Fruit fly (Drosophila melanogaster) whole organism, embryonic: ENCODE data around the gene Prim1.
A peak's percentile ranks its signal among the peaks of the same experiment; 100 is the strongest.

Source experiments
- BEAF-32 ChIP-seq: fragments of 200-800 bp; sonication (Bioruptor generic); optimal IDR thresholded peaks from 3 replicates; lab custom pipeline; 2017; ENCODE audit warnings: missing biosample characterization, missing genetic modification characterization, mild to moderate bottlenecking, moderate library complexity, missing genetic modification reagents
- CG10654 ChIP-seq: fragments of 200-800 bp; sonication (Bioruptor generic); optimal IDR thresholded peaks from 2 replicates; lab custom pipeline; 2016; ENCODE audit warnings: missing biosample characterization, missing genetic modification characterization
- CG11085 ChIP-seq: fragments of 200-800 bp; sonication (Bioruptor generic); IDR thresholded peaks from 2 replicates; pipeline ENCODE4 v1.3.6; 2022; ENCODE audit warnings: missing biosample characterization, missing genetic modification characterization
- CG11504 ChIP-seq: fragments of 200-800 bp; sonication (Bioruptor generic); optimal IDR thresholded peaks from 3 replicates; lab custom pipeline; 2019; ENCODE audit warnings: missing biosample characterization, mild to moderate bottlenecking, missing genetic modification characterization, moderate library complexity
- CG11723 ChIP-seq: fragments of 200-800 bp; sonication (Bioruptor generic); optimal IDR thresholded peaks from 2 replicates; lab custom pipeline; 2017; ENCODE audit warnings: missing biosample characterization, mild to moderate bottlenecking, missing genetic modification characterization
- CG12942 ChIP-seq: fragments of 200-800 bp; sonication (Bioruptor generic); optimal IDR thresholded peaks from 3 replicates; lab custom pipeline; 2016; ENCODE audit warnings: missing biosample characterization, missing genetic modification characterization
- CG13424 ChIP-seq: fragments of 200-800 bp; sonication (Bioruptor generic); optimal IDR thresholded peaks from 2 replicates; lab custom pipeline; 2019; ENCODE audit warnings: missing biosample characterization, mild to moderate bottlenecking, missing genetic modification characterization, moderate library complexity
- CG15514 ChIP-seq: fragments of 200-800 bp; sonication (Bioruptor generic); optimal IDR thresholded peaks from 3 replicates; lab custom pipeline; 2017; ENCODE audit warnings: missing biosample characterization, missing genetic modification characterization, mild to moderate bottlenecking, moderate library complexity, missing genetic modification reagents
- CG1603 ChIP-seq: fragments of 200-800 bp; sonication (Bioruptor generic); optimal IDR thresholded peaks from 2 replicates; lab custom pipeline; 2019; ENCODE audit warnings: missing biosample characterization, mild to moderate bottlenecking, missing genetic modification characterization, moderate library complexity
- CG16779 ChIP-seq: fragments of 200-800 bp; sonication (Bioruptor generic); IDR thresholded peaks from 2 replicates; pipeline ENCODE4 v1.3.6; 2022; ENCODE audit warnings: missing biosample characterization, missing genetic modification characterization
- CG16813 ChIP-seq: fragments of 200-800 bp; sonication (Bioruptor generic); IDR thresholded peaks from 3 replicates; pipeline ENCODE4 v1.3.6; 2022; ENCODE audit warnings: missing biosample characterization, missing genetic modification characterization; ENCODE audit not compliant: partially characterized antibody
- CG17385 ChIP-seq: fragments of 200-800 bp; sonication (Bioruptor generic); optimal IDR thresholded peaks from 3 replicates; lab custom pipeline; 2018; ENCODE audit warnings: missing biosample characterization, mild to moderate bottlenecking, missing genetic modification characterization
- CG17568 ChIP-seq: fragments of 200-800 bp; sonication (Bioruptor generic); optimal IDR thresholded peaks from 2 replicates; lab custom pipeline; 2018; ENCODE audit warnings: missing biosample characterization, mild to moderate bottlenecking, missing genetic modification characterization, moderate library complexity
- CG17802 ChIP-seq: fragments of 200-800 bp; sonication (Bioruptor generic); optimal IDR thresholded peaks from 2 replicates; lab custom pipeline; 2018; ENCODE audit warnings: missing biosample characterization, mild to moderate bottlenecking, missing genetic modification characterization, moderate library complexity
- CG2199 ChIP-seq: fragments of 200-800 bp; sonication (Bioruptor generic); IDR thresholded peaks from 3 replicates; pipeline ENCODE4 v1.3.6; 2022; ENCODE audit warnings: missing biosample characterization, missing genetic modification characterization
- CG30020 ChIP-seq: fragments of 200-800 bp; optimal IDR thresholded peaks from 2 replicates; lab custom pipeline; 2019; ENCODE audit warnings: missing biosample characterization, mild to moderate bottlenecking, missing genetic modification characterization, moderate library complexity
- CG31441 ChIP-seq: fragments of 200-800 bp; sonication (Bioruptor generic); IDR thresholded peaks from 2 replicates; pipeline ENCODE4 v1.3.6; 2022; ENCODE audit warnings: missing biosample characterization, missing genetic modification characterization
- CG32772 ChIP-seq: fragments of 200-800 bp; sonication (Bioruptor generic); IDR thresholded peaks from 2 replicates; pipeline ENCODE4 v1.3.6; 2022; ENCODE audit warnings: missing biosample characterization, missing genetic modification characterization
- CG34224 ChIP-seq: fragments of 200-800 bp; sonication (Bioruptor generic); IDR thresholded peaks from 3 replicates; pipeline ENCODE4 v1.3.6; 2022; ENCODE audit warnings: missing biosample characterization, missing genetic modification characterization; ENCODE audit not compliant: partially characterized antibody
- CG4360 ChIP-seq: fragments of 200-800 bp; sonication (Bioruptor generic); IDR thresholded peaks from 2 replicates; pipeline ENCODE4 v1.3.6; 2022; ENCODE audit warnings: missing biosample characterization, missing genetic modification characterization
- CG6254 ChIP-seq: fragments of 200-800 bp; sonication (Bioruptor generic); optimal IDR thresholded peaks from 3 replicates; lab custom pipeline; 2017; ENCODE audit warnings: mild to moderate bottlenecking, missing biosample characterization, missing genetic modification reagents, missing genetic modification characterization
- CG7271 ChIP-seq: fragments of 200-800 bp; sonication (Bioruptor generic); optimal IDR thresholded peaks from 2 replicates; lab custom pipeline; 2018; ENCODE audit warnings: missing biosample characterization, mild to moderate bottlenecking, missing genetic modification characterization, moderate library complexity
- CG8089 ChIP-seq: fragments of 200-800 bp; sonication (Bioruptor generic); optimal IDR thresholded peaks from 3 replicates; lab custom pipeline; 2016; ENCODE audit warnings: missing biosample characterization, missing genetic modification characterization
- CG8924 ChIP-seq: fragments of 200-800 bp; optimal IDR thresholded peaks from 3 replicates; lab custom pipeline; 2019; ENCODE audit warnings: missing biosample characterization, mild to moderate bottlenecking, missing genetic modification characterization, moderate library complexity
- CG9609 ChIP-seq: fragments of 200-800 bp; sonication (Bioruptor generic); optimal IDR thresholded peaks from 3 replicates; lab custom pipeline; 2016; ENCODE audit warnings: missing biosample characterization, missing genetic modification characterization
- CG9932 ChIP-seq: fragments of 200-800 bp; sonication (Bioruptor generic); IDR thresholded peaks from 2 replicates; pipeline ENCODE4 v1.3.6; 2022; ENCODE audit warnings: missing biosample characterization, missing genetic modification characterization
- CTCF ChIP-seq: fragments of 200-800 bp; sonication (Bioruptor generic); optimal IDR thresholded peaks from 2 replicates; lab custom pipeline; 2017; ENCODE audit warnings: missing biosample characterization, mild to moderate bottlenecking, missing genetic modification characterization, moderate library complexity
- Camta ChIP-seq: fragments of 200-800 bp; sonication (Bioruptor generic); optimal IDR thresholded peaks from 2 replicates; lab custom pipeline; 2016; ENCODE audit warnings: missing biosample characterization, missing genetic modification characterization
- D ChIP-seq, 2 experiments: fragments of 200-800 bp in 1 of 2; fragments of >200 bp in 1 of 2; sonication (Bioruptor generic) in 1 of 2; optimal IDR thresholded peaks; 2 replicates in 1 of 2; 3 replicates in 1 of 2; lab custom pipeline; 2017; ENCODE audit warnings: mild to moderate bottlenecking in 1 of 2, missing biosample characterization in 1 of 2, missing genetic modification characterization in 1 of 2, missing genetic modification reagents in 1 of 2
- Ets65A ChIP-seq: fragments of 200-800 bp; sonication (Bioruptor generic); peaks from one replicate; lab custom pipeline; 2016; ENCODE audit warnings: missing biosample characterization, missing genetic modification characterization
- GATAe ChIP-seq: fragments of 200-800 bp; sonication (Bioruptor generic); conservative IDR thresholded peaks from 2 replicates; pipeline ENCODE4 v1.3.6; 2022; ENCODE audit warnings: missing biosample characterization, missing genetic modification characterization
- Hey ChIP-seq: fragments of 200-800 bp; sonication (Bioruptor generic); optimal IDR thresholded peaks from 3 replicates; lab custom pipeline; 2018; ENCODE audit warnings: missing biosample characterization, mild to moderate bottlenecking, missing genetic modification characterization
- HmgD ChIP-seq: fragments of 200-800 bp; sonication (Bioruptor generic); optimal IDR thresholded peaks from 3 replicates; lab custom pipeline; 2016; ENCODE audit warnings: missing biosample characterization, missing genetic modification characterization
- MBD-R2 ChIP-seq: fragments of 200-800 bp; sonication (Bioruptor generic); IDR thresholded peaks from 2 replicates; pipeline ENCODE4 v1.3.6; 2022; ENCODE audit warnings: missing biosample characterization, missing genetic modification characterization
- Sry-δ ChIP-seq: fragments of 200-800 bp; sonication (Bioruptor generic); optimal IDR thresholded peaks from 2 replicates; lab custom pipeline; 2016; ENCODE audit warnings: missing biosample characterization, missing genetic modification characterization
- TFAM ChIP-seq: fragments of 200-800 bp; sonication (Bioruptor generic); optimal IDR thresholded peaks from 2 replicates; lab custom pipeline; 2017; ENCODE audit warnings: missing biosample characterization, missing genetic modification characterization, inconsistent platforms
- ac ChIP-seq: fragments of 200-800 bp; sonication (Bioruptor generic); optimal IDR thresholded peaks from 3 replicates; lab custom pipeline; 2017; ENCODE audit warnings: missing biosample characterization, mild to moderate bottlenecking, missing genetic modification characterization
- aop ChIP-seq: fragments of 200-800 bp; sonication (Bioruptor generic); IDR thresholded peaks from 2 replicates; pipeline ENCODE4 v1.3.6; 2022; ENCODE audit warnings: missing biosample characterization, missing genetic modification characterization
- ap ChIP-seq: fragments of 200-800 bp; sonication (Bioruptor generic); IDR thresholded peaks from 2 replicates; pipeline ENCODE4 v1.3.6; 2022; ENCODE audit warnings: missing biosample characterization, missing genetic modification characterization
- cad ChIP-seq: fragments of >200 bp; optimal IDR thresholded peaks from 2 replicates; lab custom pipeline; 2017; ENCODE audit warnings: missing biosample characterization, missing genetic modification characterization
- cas ChIP-seq: fragments of 200-800 bp; sonication (Bioruptor generic); IDR thresholded peaks from 2 replicates; pipeline ENCODE4 v1.3.6; 2022; ENCODE audit warnings: missing biosample characterization, missing genetic modification characterization
- corto ChIP-seq: fragments of 200-800 bp; sonication (Bioruptor generic); optimal IDR thresholded peaks from 2 replicates; lab custom pipeline; 2016; ENCODE audit warnings: missing biosample characterization, mild to moderate bottlenecking, missing genetic modification characterization, moderate library complexity
- fd3F ChIP-seq: fragments of 200-800 bp; sonication (Bioruptor generic); optimal IDR thresholded peaks from 2 replicates; lab custom pipeline; 2018; ENCODE audit warnings: missing biosample characterization, mild to moderate bottlenecking, missing genetic modification characterization, moderate library complexity
- kah ChIP-seq: fragments of 200-800 bp; sonication (Bioruptor generic); optimal IDR thresholded peaks from 2 replicates; lab custom pipeline; 2018; ENCODE audit warnings: missing biosample characterization, mild to moderate bottlenecking, missing genetic modification characterization
- ken ChIP-seq: fragments of 200-800 bp; sonication (Bioruptor generic); IDR thresholded peaks from 3 replicates; pipeline ENCODE4 v1.3.6; 2022; ENCODE audit warnings: missing biosample characterization, missing genetic modification characterization
- mam ChIP-seq: fragments of 200-800 bp; sonication (Bioruptor generic); optimal IDR thresholded peaks from 3 replicates; lab custom pipeline; 2016; ENCODE audit warnings: missing biosample characterization, missing genetic modification characterization
- nau ChIP-seq: fragments of 200-800 bp; sonication (Bioruptor generic); optimal IDR thresholded peaks from 3 replicates; lab custom pipeline; 2017; ENCODE audit warnings: missing biosample characterization, mild to moderate bottlenecking, missing genetic modification characterization, missing genetic modification reagents
- seq ChIP-seq: fragments of 200-800 bp; sonication (Bioruptor generic); IDR thresholded peaks from 2 replicates; pipeline ENCODE4 v1.3.6; 2022; ENCODE audit warnings: missing biosample characterization, missing genetic modification characterization
- slbo ChIP-seq: fragments of 200-800 bp; sonication (Bioruptor generic); IDR thresholded peaks from 2 replicates; pipeline ENCODE4 v1.3.6; 2022; ENCODE audit warnings: missing biosample characterization, missing genetic modification characterization
- sqz ChIP-seq: fragments of 200-800 bp; sonication (Bioruptor generic); optimal IDR thresholded peaks from 3 replicates; lab custom pipeline; 2018; ENCODE audit warnings: missing biosample characterization, mild to moderate bottlenecking, missing genetic modification characterization
- twi ChIP-seq: fragments of 200-800 bp; optimal IDR thresholded peaks from 2 replicates; lab custom pipeline; 2019; ENCODE audit warnings: missing biosample characterization, mild to moderate bottlenecking, missing genetic modification characterization, moderate library complexity
- vvl ChIP-seq: fragments of 200-800 bp; sonication (Bioruptor generic); IDR thresholded peaks from 2 replicates; pipeline ENCODE4 v1.3.6; 2022; ENCODE audit warnings: missing biosample characterization, missing genetic modification characterization

Gene Prim1

DNA sequence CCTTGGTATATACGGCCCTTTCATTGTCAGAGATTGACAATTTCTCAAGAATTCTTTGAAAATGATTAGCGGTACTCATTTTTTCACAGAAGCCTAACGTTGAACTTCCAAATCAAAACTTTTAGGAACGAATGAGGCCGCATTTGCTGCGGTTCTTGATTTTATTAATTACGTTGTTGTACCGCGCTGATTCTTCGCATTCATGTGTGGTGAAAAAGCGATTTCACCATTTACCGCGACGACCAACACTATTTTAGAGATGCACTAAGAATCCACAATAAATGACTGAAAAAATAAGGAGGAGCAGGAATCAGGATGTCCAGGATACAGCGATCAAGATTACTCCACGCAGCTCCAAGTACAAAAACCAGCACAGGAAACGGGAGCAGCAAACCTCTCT lies 36.2 kb upstream of the Prim1 start, which contains the start of the genes CG7194 and Sbp2 (continued):
- no peak for TF ChIP-seq corto
- no peak for TF ChIP-seq CG9609 (GFP tag; lab: Kevin White, UChicago)
- TF ChIP-seq nau (GFP tag; lab: Kevin White, UChicago): no peak
- no peak for TF ChIP-seq CG6254 (GFP tag; lab: Kevin White, UChicago)
- TF ChIP-seq TFAM: no peak
- no peak for TF ChIP-seq D (optimal IDR thresholded peaks at IDR 0.05; lab: Kevin White, UChicago)
- no peak for TF ChIP-seq D (GFP tag; optimal IDR thresholded peaks at IDR 0.05; lab: Kevin White, UChicago)
- peak; percentile 64 for TF ChIP-seq Sry-δ (GFP tag; lab: Kevin White, UChicago)
- no peak for TF ChIP-seq cad (GFP tag; lab: Kevin White, UChicago)
- TF ChIP-seq Ets65A: no peak
- peak; percentile 47 for TF ChIP-seq CTCF (GFP tag; lab: Kevin White, UChicago)
- TF ChIP-seq slbo (GFP tag; lab: Robert Waterston, UW): 0 out of 2 replicates have a peak, but pooled peaks have one; percentile 12
- TF ChIP-seq CG11504 (tag; lab: Kevin White, UChicago): no peak
- no peak for TF ChIP-seq CG10654 (GFP tag; lab: Kevin White, UChicago)
- TF ChIP-seq CG31441 (GFP tag; lab: Robert Waterston, UW): no peak
- TF ChIP-seq CG4360 (GFP tag; lab: Robert Waterston, UW): peak; percentile 39
- TF ChIP-seq MBD-R2 (GFP tag; lab: Robert Waterston, UW): peak; percentile 49
- TF ChIP-seq seq (GFP tag; lab: Robert Waterston, UW): no peak
- TF ChIP-seq CG32772: no peak
- no peak for TF ChIP-seq fd3F (GFP tag; lab: Kevin White, UChicago)
- TF ChIP-seq vvl (GFP tag; lab: Robert Waterston, UW): no peak
- TF ChIP-seq CG7271 (tag; lab: Kevin White, UChicago): no peak
- no peak for TF ChIP-seq CG17802 (tag; lab: Kevin White, UChicago)
- TF ChIP-seq CG8924 (tag; lab: Kevin White, UChicago): no peak
- TF ChIP-seq CG17385 (GFP tag; lab: Kevin White, UChicago): no peak
- TF ChIP-seq Hey (tag; lab: Kevin White, UChicago): no peak
- no peak for TF ChIP-seq CG12942 (GFP tag; lab: Kevin White, UChicago)
- no peak for TF ChIP-seq aop (GFP tag; lab: Robert Waterston, UW)
- TF ChIP-seq HmgD (GFP tag; lab: Kevin White, UChicago): no peak
- TF ChIP-seq ken: no peak
- no peak for TF ChIP-seq CG16813 (GFP tag; lab: Robert Waterston, UW)
- no peak for TF ChIP-seq CG15514 (GFP tag; lab: Kevin White, UChicago)
- no peak for TF ChIP-seq ac
- TF ChIP-seq CG9932 (GFP tag; lab: Robert Waterston, UW): no peak
- no peak for TF ChIP-seq cas (GFP tag; lab: Robert Waterston, UW)
- TF ChIP-seq CG13424 (tag; lab: Kevin White, UChicago): no peak
- no peak for TF ChIP-seq CG1603 (tag; lab: Kevin White, UChicago)
- TF ChIP-seq sqz: no peak
- no peak for TF ChIP-seq twi
- TF ChIP-seq kah: no peak
- TF ChIP-seq GATAe (GFP tag; lab: Robert Waterston, UW): no peak
- TF ChIP-seq CG16779 (GFP tag; lab: Robert Waterston, UW): no peak
- TF ChIP-seq ap: no peak
- TF ChIP-seq mam (GFP tag; lab: Kevin White, UChicago): no peak
- TF ChIP-seq CG17568 (GFP tag; lab: Kevin White, UChicago): no peak
- no peak for TF ChIP-seq CG8089 (GFP tag; lab: Kevin White, UChicago)
- no peak for TF ChIP-seq CG11723 (GFP tag; lab: Kevin White, UChicago)
- TF ChIP-seq Camta (GFP tag; lab: Kevin White, UChicago): no peak
- peak; percentile 32 for TF ChIP-seq BEAF-32 (GFP tag; lab: Kevin White, UChicago)
- no peak for TF ChIP-seq CG30020 (tag; lab: Kevin White, UChicago)
- TF ChIP-seq CG2199 (GFP tag; lab: Robert Waterston, UW): peak; percentile 28; the same call in 1 of the 3 replicates
- 0 out of 3 replicates have a peak, but pooled peaks have one; percentile 29 for TF ChIP-seq CG34224 (GFP tag; lab: Robert Waterston, UW)
- TF ChIP-seq CG11085: no peak
